Fruit fly (Drosophila melanogaster): Measurements from ENCODE around the gene hec.

The hec gene

dm6 chrX:12923258-12923901 lies 33.9 kb downstream of the hec start (continued):
- TF ChIP-seq nerfin-1 (tag; optimal IDR thresholded peaks at IDR 0.05) = peak; percentile 14
- no peak for TF ChIP-seq D (optimal IDR thresholded peaks at IDR 0.05)
- peak; percentile 33 for TF ChIP-seq D (GFP tag; optimal IDR thresholded peaks at IDR 0.05)
- peak; percentile 60 for TF ChIP-seq dmrt99B (tag; optimal IDR thresholded peaks at IDR 0.05)
- peak; percentile 8 for TF ChIP-seq pros (GFP tag; optimal IDR thresholded peaks at IDR 0.05)
- TF ChIP-seq CG32772 (GFP tag; IDR thresholded peaks at IDR 0.05) = no peak; the same call in 1 of the 2 replicates
- no peak for TF ChIP-seq Ravus (GFP tag; IDR thresholded peaks at IDR 0.05)
- TF ChIP-seq CG14710 (tag; optimal IDR thresholded peaks at IDR 0.05) = peak; percentile 35
- peak; percentile 55 for TF ChIP-seq phol (tag; optimal IDR thresholded peaks at IDR 0.05)
- peak; percentile 34 for TF ChIP-seq Ssrp (tag; optimal IDR thresholded peaks at IDR 0.05)
- no peak for TF ChIP-seq hkb (optimal IDR thresholded peaks at IDR 0.05)
- TF ChIP-seq hkb (GFP tag; IDR thresholded peaks at IDR 0.05) = peak; percentile 12; the same call in 1 of the 2 replicates
- TF ChIP-seq Chrac-16 (GFP tag; optimal IDR thresholded peaks at IDR 0.05) = peak; percentile 25
- no peak for TF ChIP-seq CG7271 (tag; optimal IDR thresholded peaks at IDR 0.05)
- TF ChIP-seq unc-4 (GFP tag; IDR thresholded peaks at IDR 0.05; ENCODE audit: partially characterized antibody) = no peak
- TF ChIP-seq CG18262 (tag; optimal IDR thresholded peaks at IDR 0.05) = peak; percentile 52
- peak; percentile 26; the same call in 1 of the 2 replicates for TF ChIP-seq slbo (GFP tag; IDR thresholded peaks at IDR 0.05)
- peak; percentile 34 for TF ChIP-seq CG30403 (GFP tag; optimal IDR thresholded peaks at IDR 0.05)
- TF ChIP-seq Dbx (GFP tag; IDR thresholded peaks at IDR 0.05) = no peak
- no peak for TF ChIP-seq CG34422 (GFP tag; IDR thresholded peaks at IDR 0.05)
- TF ChIP-seq lab (GFP tag; optimal IDR thresholded peaks at IDR 0.05) = peak; percentile 50
- TF ChIP-seq lola (GFP tag; optimal IDR thresholded peaks at IDR 0.05) = peak in 1 of 3 experiments; percentile 39
- peak; percentile 23 for TF ChIP-seq az2 (GFP tag; optimal IDR thresholded peaks at IDR 0.05)
- TF ChIP-seq Adf1 (GFP tag; IDR thresholded peaks at IDR 0.05) = no peak
- TF ChIP-seq CG1529 (GFP tag; optimal IDR thresholded peaks at IDR 0.05) = peak; percentile 29
- no peak for TF ChIP-seq CG1647 (GFP tag; optimal IDR thresholded peaks at IDR 0.05)
- TF ChIP-seq HmgZ (tag; optimal IDR thresholded peaks at IDR 0.05) = no peak
- TF ChIP-seq lov (optimal IDR thresholded peaks at IDR 0.05) = no peak
- TF ChIP-seq lov (GFP tag; IDR thresholded peaks at IDR 0.05) = peak; percentile 48; the same call in 1 of the 3 replicates
- no peak for TF ChIP-seq cwo (GFP tag; optimal IDR thresholded peaks at IDR 0.05)
- TF ChIP-seq CG11093 (GFP tag; IDR thresholded peaks at IDR 0.05) = no peak
- peak; percentile 72 for TF ChIP-seq sqz (GFP tag; optimal IDR thresholded peaks at IDR 0.05)
- TF ChIP-seq oc (tag; optimal IDR thresholded peaks at IDR 0.05) = peak; percentile 2
- no peak for TF ChIP-seq CkIIα-i1 (GFP tag; IDR thresholded peaks at IDR 0.05)
- peak; percentile 39; the same call in 1 of the 2 replicates for TF ChIP-seq ranshi (GFP tag; IDR thresholded peaks at IDR 0.05)
- no peak for TF ChIP-seq CG2202 (tag; optimal IDR thresholded peaks at IDR 0.05)
- peak; percentile 3 for TF ChIP-seq Xbp1 (GFP tag; optimal IDR thresholded peaks at IDR 0.05)
- no peak for TF ChIP-seq ssp (GFP tag; IDR thresholded peaks at IDR 0.05)
- 0 out of 3 replicates have a peak, but pooled peaks have one; percentile 34 for TF ChIP-seq ken (GFP tag; IDR thresholded peaks at IDR 0.05)
- no peak for TF ChIP-seq Jarid2 (GFP tag; optimal IDR thresholded peaks at IDR 0.05)
- no peak for TF ChIP-seq sc (optimal IDR thresholded peaks at IDR 0.05)
- TF ChIP-seq sc (GFP tag; optimal IDR thresholded peaks at IDR 0.05) = peak; percentile 9
- TF ChIP-seq D19A (tag; optimal IDR thresholded peaks at IDR 0.05) = peak; percentile 22
- TF ChIP-seq CG2712 (tag; optimal IDR thresholded peaks at IDR 0.05) = peak; percentile 43
- no peak for TF ChIP-seq YL-1 (GFP tag; optimal IDR thresholded peaks at IDR 0.05)
- peak; percentile 33 for TF ChIP-seq Oli (tag; optimal IDR thresholded peaks at IDR 0.05)
- no peak for TF ChIP-seq br (optimal IDR thresholded peaks at IDR 0.05)
- TF ChIP-seq nmo (GFP tag; optimal IDR thresholded peaks at IDR 0.05) = peak; percentile 61
- no peak; the same call in 2 of the 3 replicates for TF ChIP-seq zfh1 (GFP tag; IDR thresholded peaks at IDR 0.05)
- peak; percentile 16 for TF ChIP-seq CG8924 (tag; optimal IDR thresholded peaks at IDR 0.05)
- peak; percentile 19 for TF ChIP-seq CG10209 (GFP tag; optimal IDR thresholded peaks at IDR 0.05)

Measured in whole organism, embryonic.